Worm (Caenorhabditis elegans) whole organism, L4 larva: ENCODE results near the gene srlf-21.

Experiments
- ZK546.5 ChIP-seq, 2 experiments: sonication (generic microtip); optimal IDR thresholded peaks; 2 replicates each; lab custom pipeline; 2017; ENCODE audit warnings: missing biosample characterization in 2 of 2, missing genetic modification characterization in 2 of 2
- ama-1 ChIP-seq: fragments of 150-350 bp; optimal IDR thresholded peaks from 2 replicates; lab custom pipeline; 2014; ENCODE audit warnings: inconsistent platforms, mixed read lengths
- arid-1 ChIP-seq: fragments of 200-800 bp; sonication (Bioruptor generic); conservative IDR thresholded peaks from 2 replicates; pipeline ENCODE4 v1.3.6; 2022; ENCODE audit warnings: missing genetic modification reagents, missing genetic modification characterization, missing compliant biosample characterization
- dve-1 ChIP-seq: sonication (generic microtip); optimal IDR thresholded peaks from 2 replicates; lab custom pipeline; 2017; ENCODE audit warnings: antibody characterized with exemption, mild to moderate bottlenecking, missing genetic modification characterization, missing compliant biosample characterization; ENCODE audit not compliant: insufficient read depth
- fkh-10 ChIP-seq: fragments of 150-350 bp; optimal IDR thresholded peaks from 2 replicates; lab custom pipeline; 2014; ENCODE audit warnings: missing biosample characterization, missing genetic modification reagents, missing genetic modification characterization
- hlh-30 ChIP-seq: sonication (generic microtip); optimal IDR thresholded peaks from 2 replicates; lab custom pipeline; 2017; ENCODE audit warnings: antibody characterized with exemption, mild to moderate bottlenecking, missing genetic modification characterization, missing compliant biosample characterization; ENCODE audit not compliant: insufficient read depth
- pha-4 ChIP-seq, 2 experiments: fragments of 150-350 bp in 1 of 2; fragments of 200-800 bp in 1 of 2; sonication (Bioruptor generic) in 1 of 2; IDR thresholded peaks in 1 of 2; optimal IDR thresholded peaks in 1 of 2; 2 replicates each; pipeline versions ENCODE4 v1.3.6 to Lab custom; 2014 to 2022; ENCODE audit warnings: missing genetic modification characterization in 2 of 2, missing genetic modification reagents in 2 of 2, missing biosample characterization in 1 of 2, missing compliant biosample characterization in 1 of 2

DNA sequence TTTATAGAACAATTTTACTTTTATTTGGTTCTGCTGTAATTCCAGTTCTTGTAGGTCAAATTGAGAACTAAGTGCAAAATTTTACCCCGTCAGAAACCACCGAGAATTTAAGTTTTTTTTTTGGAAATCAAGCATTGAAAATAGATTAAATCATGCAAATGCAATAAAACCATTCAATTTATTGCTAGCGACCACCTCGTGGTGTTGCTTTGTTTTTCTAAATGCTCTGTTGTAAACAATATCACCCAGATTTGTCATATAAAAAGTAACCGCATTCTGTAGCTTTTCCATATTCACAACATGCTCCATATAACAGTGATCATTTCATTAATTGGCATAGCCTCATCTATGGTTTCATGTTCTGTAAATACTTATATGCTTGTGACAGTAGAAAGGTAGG is 40.8 kb downstream of the srlf-21 start, which contains the start of gene srbc-12:
- TF ChIP-seq ama-1 (lab: Kevin White, UChicago) (no peak), dve-1 (no peak), arid-1 (GFP tag; lab: Robert Waterston, UW) (no peak), fkh-10 (GFP tag; lab: Kevin White, UChicago) (no peak), ZK546.5 (tag; optimal IDR thresholded peaks at IDR 0.05; lab: Kevin White, UChicago) (no peak), hlh-30 (tag; lab: Kevin White, UChicago) (no peak), pha-4 (GFP tag; IDR thresholded peaks at IDR 0.05; lab: Robert Waterston, UW) (no peak), pha-4 (tag; optimal IDR thresholded peaks at IDR 0.05; lab: Kevin White, UChicago) (no peak)
